Fruit fly (Drosophila melanogaster): ENCODE measurements around the gene CG32284.

Gene CG32284

DNA sequence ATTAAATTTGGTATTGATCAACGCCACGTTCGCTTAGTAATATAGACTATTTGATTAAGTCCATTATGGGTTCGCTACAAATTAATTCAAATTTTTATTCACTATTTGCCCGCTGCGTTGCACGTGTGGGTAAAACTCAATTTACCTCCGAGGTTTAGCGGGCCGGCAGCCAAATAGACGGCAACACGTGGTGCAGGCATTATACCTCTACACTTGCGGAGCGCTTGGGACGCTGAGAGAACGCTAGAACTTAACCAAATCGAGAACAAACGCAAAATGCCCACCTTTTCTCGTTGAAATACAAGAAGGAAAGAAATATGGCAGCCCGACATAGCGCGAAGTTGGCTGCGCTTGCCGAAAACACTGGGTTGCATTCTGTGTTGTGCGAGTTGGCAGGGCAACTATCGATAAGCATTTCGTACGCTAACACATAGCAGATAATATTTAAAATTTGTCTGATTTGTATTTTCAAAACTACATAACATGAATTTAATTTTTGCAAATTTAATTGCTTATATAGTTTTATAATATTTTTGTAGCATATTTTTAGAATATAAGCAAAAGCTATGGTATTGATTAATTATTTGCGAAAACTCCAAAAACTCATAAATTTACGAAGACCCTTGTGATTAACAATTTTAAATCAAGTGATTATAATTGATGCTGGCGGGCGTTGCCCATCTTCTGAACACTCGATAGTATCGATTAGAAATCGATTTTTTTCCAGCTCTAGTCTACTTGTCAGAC is 36.4 kb downstream of the CG32284 start, which contains the start of the genes RpL28 and eIF1 (continued):
- TF ChIP-seq jumu (GFP tag; optimal IDR thresholded peaks at IDR 0.05) = peak; percentile 84
- peak; percentile 60 for TF ChIP-seq ERR (GFP tag; optimal IDR thresholded peaks at IDR 0.05)
- peak; percentile 97 for TF ChIP-seq sens (GFP tag)
- TF ChIP-seq CG10274 (GFP tag; optimal IDR thresholded peaks at IDR 0.05) = peak; percentile 87
- TF ChIP-seq H2.0 (GFP tag; IDR thresholded peaks at IDR 0.05) = peak; percentile 77
- peak; percentile 77 for TF ChIP-seq ttk (GFP tag; IDR thresholded peaks at IDR 0.05)
- peak; percentile 33; the same call in 1 of the 2 replicates for TF ChIP-seq CkIIα-i1 (GFP tag; IDR thresholded peaks at IDR 0.05)
- TF ChIP-seq Dip2 (GFP tag; IDR thresholded peaks at IDR 0.05) = no peak
- TF ChIP-seq CG9876 (GFP tag; optimal IDR thresholded peaks at IDR 0.05) = peak; percentile 95
- peak; percentile 87 for TF ChIP-seq fd3F (GFP tag; optimal IDR thresholded peaks at IDR 0.05)
- peak; percentile 58 for TF ChIP-seq Adf1 (GFP tag; IDR thresholded peaks at IDR 0.05)
- TF ChIP-seq CG2875 (GFP tag; optimal IDR thresholded peaks at IDR 0.05) = peak; percentile 88
- peak; percentile 95 for TF ChIP-seq NFAT (GFP tag; IDR thresholded peaks at IDR 0.05)
- peak; percentile 81 for TF ChIP-seq CG12744 (GFP tag; optimal IDR thresholded peaks at IDR 0.05)
- TF ChIP-seq ssp (GFP tag; IDR thresholded peaks at IDR 0.05) = peak; percentile 79
- TF ChIP-seq CG4730 (GFP tag; IDR thresholded peaks at IDR 0.05) = peak; percentile 69
- peak; percentile 91 for TF ChIP-seq vvl (GFP tag; IDR thresholded peaks at IDR 0.05)
- peak; percentile 91 for TF ChIP-seq CG1647 (GFP tag; optimal IDR thresholded peaks at IDR 0.05)
- peak; percentile 22 for TF ChIP-seq Neu2 (GFP tag; optimal IDR thresholded peaks at IDR 0.05; ENCODE audit: borderline replicate concordance)
- peak; percentile 90 for TF ChIP-seq emc (GFP tag; optimal IDR thresholded peaks at IDR 0.05)
- TF ChIP-seq slbo (GFP tag; IDR thresholded peaks at IDR 0.05) = peak; percentile 91
- TF ChIP-seq Kr (GFP tag; optimal IDR thresholded peaks at IDR 0.05) = peak; percentile 88
- peak; percentile 86 for TF ChIP-seq CG2712 (tag; optimal IDR thresholded peaks at IDR 0.05)
- peak; percentile 90 for TF ChIP-seq CG10431 (GFP tag; optimal IDR thresholded peaks at IDR 0.05)
- TF ChIP-seq sr (GFP tag; IDR thresholded peaks at IDR 0.05) = peak; percentile 89
- TF ChIP-seq CG3995 (GFP tag; optimal IDR thresholded peaks at IDR 0.05) = peak; percentile 87
- peak; percentile 99 for TF ChIP-seq Ets65A (GFP tag)
- no peak for TF ChIP-seq h (optimal IDR thresholded peaks at IDR 0.05)
- TF ChIP-seq Ravus (GFP tag; IDR thresholded peaks at IDR 0.05) = no peak; the same call in 1 of the 2 replicates
- peak; percentile 94 for TF ChIP-seq Sin3A (optimal IDR thresholded peaks at IDR 0.05)
- peak; percentile 74 for TF ChIP-seq fd96Cb (tag; optimal IDR thresholded peaks at IDR 0.05)
- peak; percentile 93 for TF ChIP-seq Sox100B (GFP tag; optimal IDR thresholded peaks at IDR 0.05)
- peak; percentile 89 for TF ChIP-seq da (GFP tag; optimal IDR thresholded peaks at IDR 0.05)
- no peak for TF ChIP-seq Doc2 (GFP tag; IDR thresholded peaks at IDR 0.05)
- peak; percentile 82 for TF ChIP-seq mam (GFP tag; optimal IDR thresholded peaks at IDR 0.05)
- TF ChIP-seq Bdp1 (GFP tag; optimal IDR thresholded peaks at IDR 0.05) = peak; percentile 87
- peak; percentile 92 for TF ChIP-seq CG30403 (GFP tag; optimal IDR thresholded peaks at IDR 0.05)
- TF ChIP-seq Sox102F (GFP tag; optimal IDR thresholded peaks at IDR 0.05) = no peak
- TF ChIP-seq stwl (tag; optimal IDR thresholded peaks at IDR 0.05) = peak; percentile 60
- TF ChIP-seq C15 (GFP tag; IDR thresholded peaks at IDR 0.05) = peak; percentile 86; the same call in 2 of the 3 replicates
- TF ChIP-seq CG16863 (GFP tag; optimal IDR thresholded peaks at IDR 0.05) = peak; percentile 83
- TF ChIP-seq Side (GFP tag; optimal IDR thresholded peaks at IDR 0.05) = peak; percentile 93
- peak; percentile 88 for TF ChIP-seq CG18764 (GFP tag; optimal IDR thresholded peaks at IDR 0.05)
- peak; percentile 71 for TF ChIP-seq CG7372 (GFP tag; IDR thresholded peaks at IDR 0.05)
- TF ChIP-seq fd64A (GFP tag; optimal IDR thresholded peaks at IDR 0.05) = peak; percentile 89
- peak; percentile 68 for TF ChIP-seq CG31388 (GFP tag; optimal IDR thresholded peaks at IDR 0.05)
- peak; percentile 52; the same call in 1 of the 2 replicates for TF ChIP-seq ham (GFP tag; IDR thresholded peaks at IDR 0.05)
- peak; percentile 88 for TF ChIP-seq sug (tag; optimal IDR thresholded peaks at IDR 0.05)
- TF ChIP-seq CG31441 (GFP tag; IDR thresholded peaks at IDR 0.05) = peak; percentile 89
- peak; percentile 81 for TF ChIP-seq Atf-2 (GFP tag; optimal IDR thresholded peaks at IDR 0.05)
- TF ChIP-seq CG33213 (GFP tag; optimal IDR thresholded peaks at IDR 0.05) = peak; percentile 93
- TF ChIP-seq toy (GFP tag; IDR thresholded peaks at IDR 0.05) = peak; percentile 62; the same call in 1 of the 2 replicates

Data from whole organism, embryonic.